Fruit fly (Drosophila melanogaster) whole organism, prepupa: Measurements from ENCODE around the gene Pat1.

Experiments
- CG10669 ChIP-seq: fragments of 200-800 bp; sonication (Bioruptor generic); optimal IDR thresholded peaks from 3 replicates; lab custom pipeline; 2018; ENCODE audit warnings: missing biosample characterization, mild to moderate bottlenecking, missing genetic modification characterization, moderate library complexity
- CG15336 ChIP-seq: fragments of 200-800 bp; sonication (Bioruptor generic); IDR thresholded peaks from 2 replicates; pipeline ENCODE4 v1.3.6; 2022; ENCODE audit warnings: missing biosample characterization, missing genetic modification characterization
- CG6854 ChIP-seq: fragments of 200-800 bp; sonication (Bioruptor generic); optimal IDR thresholded peaks from 2 replicates; lab custom pipeline; 2017; ENCODE audit warnings: missing biosample characterization, mild to moderate bottlenecking, missing genetic modification characterization
- Ets21C ChIP-seq: fragments of 200-800 bp; sonication (Bioruptor generic); optimal IDR thresholded peaks from 3 replicates; lab custom pipeline; 2016; ENCODE audit warnings: missing biosample characterization, missing genetic modification characterization
- OdsH ChIP-seq: fragments of 200-800 bp; sonication (Bioruptor generic); optimal IDR thresholded peaks from 3 replicates; lab custom pipeline; 2016; ENCODE audit warnings: missing biosample characterization, missing genetic modification characterization
- acj6 ChIP-seq: fragments of 200-800 bp; sonication (Bioruptor generic); optimal IDR thresholded peaks from 3 replicates; lab custom pipeline; 2016; ENCODE audit warnings: missing biosample characterization, missing genetic modification characterization
- fd59A ChIP-seq: fragments of 200-800 bp; sonication (Bioruptor generic); optimal IDR thresholded peaks from 2 replicates; lab custom pipeline; 2017; ENCODE audit warnings: missing biosample characterization, mild to moderate bottlenecking, missing genetic modification characterization, missing genetic modification reagents
- fd85E ChIP-seq: fragments of 200-800 bp; sonication (Bioruptor generic); optimal IDR thresholded peaks from 3 replicates; lab custom pipeline; 2016; ENCODE audit warnings: missing biosample characterization, missing genetic modification characterization
- pdm3 ChIP-seq: fragments of 200-800 bp; sonication (Bioruptor generic); optimal IDR thresholded peaks from 3 replicates; lab custom pipeline; 2016; ENCODE audit warnings: missing biosample characterization, missing genetic modification characterization
- spab ChIP-seq: fragments of 200-800 bp; sonication (Bioruptor generic); optimal IDR thresholded peaks from 2 replicates; lab custom pipeline; 2017; ENCODE audit warnings: missing biosample characterization, mild to moderate bottlenecking, missing genetic modification characterization, missing genetic modification reagents

dm6 chrX:6599233-6599632, 8.7 kb downstream of the Pat1 start:
- peak; percentile 87 for TF ChIP-seq spab (GFP tag; lab: Kevin White, UChicago)
- TF ChIP-seq CG10669 (GFP tag; lab: Kevin White, UChicago): peak; percentile 95
- no peak for TF ChIP-seq pdm3 (GFP tag; lab: Kevin White, UChicago)
- peak; percentile 81 for TF ChIP-seq CG15336 (GFP tag; lab: Robert Waterston, UW)
- no peak for TF ChIP-seq OdsH
- peak; percentile 82 for TF ChIP-seq CG6854 (GFP tag; lab: Kevin White, UChicago)
- TF ChIP-seq fd59A (GFP tag; lab: Kevin White, UChicago): no peak
- no peak for TF ChIP-seq acj6 (GFP tag; lab: Kevin White, UChicago)
- TF ChIP-seq fd85E (GFP tag; lab: Kevin White, UChicago): peak; percentile 78
- TF ChIP-seq Ets21C (GFP tag; lab: Kevin White, UChicago): no peak
